In genomic region chr3L:4283428-4284089, dm6 we compare ENCODE assay signal across 5 fruit fly cellular contexts.
TF ChIP-seq lines count a peak whose summit lies in the region.

Gene srw, minus strand, starts transcription at chr3L:4283478.
Gene CG1316, plus strand, starts transcription at chr3L:4283851.

- no peak for TF ChIP-seq CTCF in whole organism, embryonic (GFP tag; optimal IDR thresholded peaks at IDR 0.05; lab: Kevin White, UChicago)

TF ChIP-seq in whole organism, adult, 20 proteins besides CTCF, POLR2A, EP300 and RAD21:
- TF ChIP-seq tj (GFP tag; optimal IDR thresholded peaks at IDR 0.05; lab: Kevin White, UChicago) (no peak), bab1 (GFP tag; optimal IDR thresholded peaks at IDR 0.05; lab: Kevin White, UChicago) (peak; percentile 53), CG12768 (GFP tag; optimal IDR thresholded peaks at IDR 0.05; lab: Kevin White, UChicago) (peak; percentile 32), Mnt (GFP tag; optimal IDR thresholded peaks at IDR 0.05; lab: Kevin White, UChicago) (peak; percentile 41)

TF ChIP-seq in whole organism, embryonic, 481 proteins besides CTCF, POLR2A, EP300 and RAD21 (continues in another document):
- TF ChIP-seq Dp (GFP tag; optimal IDR thresholded peaks at IDR 0.05; lab: Kevin White, UChicago) (peak; percentile 62), dimm (GFP tag; IDR thresholded peaks at IDR 0.05; lab: Robert Waterston, UW) (no peak), sug (tag; optimal IDR thresholded peaks at IDR 0.05; lab: Kevin White, UChicago) (peak; percentile 23), Hr3 (GFP tag; optimal IDR thresholded peaks at IDR 0.05; lab: Kevin White, UChicago) (no peak), ac (GFP tag; optimal IDR thresholded peaks at IDR 0.05; lab: Kevin White, UChicago) (no peak), Hmx (GFP tag; optimal IDR thresholded peaks at IDR 0.05; lab: Kevin White, UChicago) (no peak), nau (GFP tag; optimal IDR thresholded peaks at IDR 0.05; lab: Kevin White, UChicago) (no peak), CG4617 (GFP tag; optimal IDR thresholded peaks at IDR 0.05; lab: Kevin White, UChicago; ENCODE audit: borderline replicate concordance) (peak; percentile 56), Lpt (GFP tag; optimal IDR thresholded peaks at IDR 0.05; lab: Kevin White, UChicago) (no peak), scrt (GFP tag; optimal IDR thresholded peaks at IDR 0.05; lab: Kevin White, UChicago) (no peak), Stat92E (GFP tag; optimal IDR thresholded peaks at IDR 0.05; lab: Kevin White, UChicago) (no peak), CG17328 (GFP tag; IDR thresholded peaks at IDR 0.05; lab: Robert Waterston, UW) (no peak), CG43689 (GFP tag; IDR thresholded peaks at IDR 0.05; lab: Robert Waterston, UW) (no peak), gsb-n (tag; optimal IDR thresholded peaks at IDR 0.05; lab: Kevin White, UChicago) (no peak), E2f2 (GFP tag; IDR thresholded peaks at IDR 0.05; lab: Robert Waterston, UW) (peak; percentile 71), CG2712 (tag; optimal IDR thresholded peaks at IDR 0.05; lab: Kevin White, UChicago) (peak; percentile 11), CG32767 (GFP tag; IDR thresholded peaks at IDR 0.05; lab: Robert Waterston, UW) (peak; percentile 99), vnd (GFP tag; IDR thresholded peaks at IDR 0.05; lab: Robert Waterston, UW; ENCODE audit: partially characterized antibody) (no peak), tna (GFP tag; IDR thresholded peaks at IDR 0.05; lab: Robert Waterston, UW; ENCODE audit: partially characterized antibody) (no peak), Camta (GFP tag; optimal IDR thresholded peaks at IDR 0.05; lab: Kevin White, UChicago) (no peak), so (GFP tag; IDR thresholded peaks at IDR 0.05; lab: Robert Waterston, UW) (no peak), Ravus (GFP tag; IDR thresholded peaks at IDR 0.05; lab: Robert Waterston, UW) (no peak)

TF ChIP-seq in whole organism, prepupa, 60 proteins besides CTCF, POLR2A, EP300 and RAD21:
- peak; percentile 12 for TF ChIP-seq esn (GFP tag; optimal IDR thresholded peaks at IDR 0.05; lab: Kevin White, UChicago)
- TF ChIP-seq Ets96B (tag; optimal IDR thresholded peaks at IDR 0.05; lab: Kevin White, UChicago): no peak
- TF ChIP-seq CG1621 (tag; optimal IDR thresholded peaks at IDR 0.05; lab: Kevin White, UChicago): peak; percentile 53
- peak; percentile 6 for TF ChIP-seq Sox14 (GFP tag; optimal IDR thresholded peaks at IDR 0.05; lab: Kevin White, UChicago)

TF ChIP-seq in whole organism, pupa, 21 proteins besides CTCF, POLR2A, EP300 and RAD21:
- no peak for TF ChIP-seq CG8159 (tag; optimal IDR thresholded peaks at IDR 0.05; lab: Kevin White, UChicago)
- TF ChIP-seq Snoo (tag; optimal IDR thresholded peaks at IDR 0.05; lab: Kevin White, UChicago): peak; percentile 4
- no peak for TF ChIP-seq CG13204 (GFP tag; optimal IDR thresholded peaks at IDR 0.05; lab: Kevin White, UChicago)
- TF ChIP-seq EcR (GFP tag; optimal IDR thresholded peaks at IDR 0.05; lab: Kevin White, UChicago): no peak
- no peak for TF ChIP-seq Ets98B (GFP tag; IDR thresholded peaks at IDR 0.05; lab: Robert Waterston, UW)
- TF ChIP-seq CG4496 (GFP tag; IDR thresholded peaks at IDR 0.05; lab: Robert Waterston, UW): peak; percentile 11; the same call in 1 of the 3 replicates

TF ChIP-seq in whole organism, wandering third instar larva, 38 proteins besides CTCF, POLR2A, EP300 and RAD21:
- TF ChIP-seq tai (GFP tag; optimal IDR thresholded peaks at IDR 0.05; lab: Kevin White, UChicago) (no peak), h (GFP tag; optimal IDR thresholded peaks at IDR 0.05; lab: Kevin White, UChicago) (peak; percentile 45), Rel (GFP tag; optimal IDR thresholded peaks at IDR 0.05; lab: Kevin White, UChicago) (no peak), Rel (tag; optimal IDR thresholded peaks at IDR 0.05; lab: Kevin White, UChicago) (no peak), ey (GFP tag; optimal IDR thresholded peaks at IDR 0.05; lab: Kevin White, UChicago) (no peak), CG32264 (GFP tag; optimal IDR thresholded peaks at IDR 0.05; lab: Kevin White, UChicago) (no peak), Jra (GFP tag; optimal IDR thresholded peaks at IDR 0.05; lab: Kevin White, UChicago) (no peak), psq (GFP tag; optimal IDR thresholded peaks at IDR 0.05; lab: Kevin White, UChicago) (no peak), Hnf4 (GFP tag; optimal IDR thresholded peaks at IDR 0.05; lab: Kevin White, UChicago) (peak; percentile 44)
